Fruit fly (Drosophila melanogaster) whole organism, embryonic: ENCODE results near the gene EloB.

ENCODE experiments used
- CG10462 ChIP-seq: fragments of 200-800 bp; sonication (Bioruptor generic); optimal IDR thresholded peaks from 2 replicates; lab custom pipeline; 2016; ENCODE audit warnings: missing biosample characterization, missing genetic modification characterization
- CG12071 ChIP-seq: fragments of 200-800 bp; sonication (Bioruptor generic); optimal IDR thresholded peaks from 3 replicates; lab custom pipeline; 2018; ENCODE audit warnings: missing biosample characterization, mild to moderate bottlenecking, missing genetic modification characterization
- CG13287 ChIP-seq: fragments of 200-800 bp; sonication (Bioruptor generic); IDR thresholded peaks from 2 replicates; pipeline ENCODE4 v1.3.6; 2022; ENCODE audit warnings: missing biosample characterization, missing genetic modification characterization; ENCODE audit not compliant: partially characterized antibody
- CG13894 ChIP-seq: fragments of 200-800 bp; sonication (Bioruptor generic); optimal IDR thresholded peaks from 3 replicates; lab custom pipeline; 2018; ENCODE audit warnings: missing biosample characterization, mild to moderate bottlenecking, missing genetic modification characterization, moderate library complexity
- CG15073 ChIP-seq: fragments of 200-800 bp; sonication (Bioruptor generic); optimal IDR thresholded peaks from 2 replicates; lab custom pipeline; 2016; ENCODE audit warnings: missing biosample characterization, missing genetic modification characterization
- CG15269 ChIP-seq: fragments of 200-800 bp; sonication (Bioruptor generic); optimal IDR thresholded peaks from 2 replicates; lab custom pipeline; 2018; ENCODE audit warnings: missing biosample characterization, mild to moderate bottlenecking, missing genetic modification characterization, moderate library complexity
- CG17912 ChIP-seq: fragments of 200-800 bp; sonication (Bioruptor generic); optimal IDR thresholded peaks from 2 replicates; lab custom pipeline; 2018; ENCODE audit warnings: missing biosample characterization, mild to moderate bottlenecking, missing genetic modification characterization
- CG18262 ChIP-seq: fragments of 200-800 bp; optimal IDR thresholded peaks from 3 replicates; lab custom pipeline; 2019; ENCODE audit warnings: missing biosample characterization, mild to moderate bottlenecking, missing genetic modification characterization, moderate library complexity
- CG2120 ChIP-seq: fragments of 200-800 bp; sonication (Bioruptor generic); optimal IDR thresholded peaks from 3 replicates; lab custom pipeline; 2016; ENCODE audit warnings: missing biosample characterization, missing genetic modification characterization
- CG2678 ChIP-seq: fragments of 200-800 bp; sonication (Bioruptor generic); optimal IDR thresholded peaks from 3 replicates; lab custom pipeline; 2019; ENCODE audit warnings: missing biosample characterization, mild to moderate bottlenecking, missing genetic modification characterization, moderate library complexity
- CG2712 ChIP-seq: fragments of 200-800 bp; optimal IDR thresholded peaks from 3 replicates; lab custom pipeline; 2019; ENCODE audit warnings: missing biosample characterization, mild to moderate bottlenecking, missing genetic modification characterization, moderate library complexity
- CG30403 ChIP-seq: fragments of 200-800 bp; sonication (Bioruptor generic); optimal IDR thresholded peaks from 3 replicates; lab custom pipeline; 2016; ENCODE audit warnings: missing biosample characterization, missing genetic modification characterization
- CG34376 ChIP-seq: fragments of 200-800 bp; sonication (Bioruptor generic); optimal IDR thresholded peaks from 2 replicates; lab custom pipeline; 2018; ENCODE audit warnings: missing biosample characterization, mild to moderate bottlenecking, missing genetic modification characterization
- CG4328 ChIP-seq: fragments of 200-800 bp; sonication (Bioruptor generic); optimal IDR thresholded peaks from 3 replicates; lab custom pipeline; 2017; ENCODE audit warnings: missing biosample characterization, missing genetic modification reagents, missing genetic modification characterization
- CG4820 ChIP-seq: fragments of 200-800 bp; sonication (Bioruptor generic); optimal IDR thresholded peaks from 3 replicates; lab custom pipeline; 2016; ENCODE audit warnings: missing biosample characterization, missing genetic modification characterization
- CG6683 ChIP-seq: fragments of 200-800 bp; sonication (Bioruptor generic); optimal IDR thresholded peaks from 2 replicates; lab custom pipeline; 2017; ENCODE audit warnings: missing biosample characterization, mild to moderate bottlenecking, missing genetic modification characterization, missing genetic modification reagents
- CG6791 ChIP-seq: fragments of 200-800 bp; sonication (Bioruptor generic); IDR thresholded peaks from 3 replicates; pipeline ENCODE4 v1.3.6; 2022; ENCODE audit warnings: missing biosample characterization, missing genetic modification characterization; ENCODE audit not compliant: partially characterized antibody
- CG7928 ChIP-seq: fragments of 200-800 bp; sonication (Bioruptor generic); optimal IDR thresholded peaks from 2 replicates; lab custom pipeline; 2017; ENCODE audit warnings: missing biosample characterization, mild to moderate bottlenecking, missing genetic modification characterization
- CTCF ChIP-seq: fragments of 200-800 bp; sonication (Bioruptor generic); optimal IDR thresholded peaks from 2 replicates; lab custom pipeline; 2017; ENCODE audit warnings: missing biosample characterization, mild to moderate bottlenecking, missing genetic modification characterization, moderate library complexity
- CoRest ChIP-seq: fragments of 200-800 bp; sonication (Bioruptor generic); optimal IDR thresholded peaks from 3 replicates; lab custom pipeline; 2018; ENCODE audit warnings: missing biosample characterization, mild to moderate bottlenecking, missing genetic modification characterization, moderate library complexity
- Doc3 ChIP-seq: fragments of 200-800 bp; sonication (Bioruptor generic); IDR thresholded peaks from 3 replicates; pipeline ENCODE4 v1.3.6; 2022; ENCODE audit warnings: missing biosample characterization, missing genetic modification characterization; ENCODE audit not compliant: partially characterized antibody
- H2.0 ChIP-seq: fragments of 200-800 bp; sonication (Bioruptor generic); IDR thresholded peaks from 2 replicates; pipeline ENCODE4 v1.3.6; 2022; ENCODE audit warnings: missing biosample characterization, missing genetic modification characterization
- HLH54F ChIP-seq: fragments of 200-800 bp; sonication (Bioruptor generic); optimal IDR thresholded peaks from 3 replicates; lab custom pipeline; 2016; ENCODE audit warnings: missing biosample characterization, missing genetic modification characterization
- Hey ChIP-seq: fragments of 200-800 bp; sonication (Bioruptor generic); optimal IDR thresholded peaks from 3 replicates; lab custom pipeline; 2018; ENCODE audit warnings: missing biosample characterization, mild to moderate bottlenecking, missing genetic modification characterization
- Hr3 ChIP-seq: fragments of 200-800 bp; sonication (Bioruptor generic); optimal IDR thresholded peaks from 3 replicates; lab custom pipeline; 2016; ENCODE audit warnings: missing biosample characterization, missing genetic modification characterization
- Hr78 ChIP-seq, 2 experiments: fragments of 200-800 bp in 1 of 2; fragments of >200 bp in 1 of 2; sonication (Bioruptor generic) in 1 of 2; optimal IDR thresholded peaks; 2 replicates each; lab custom pipeline; 2017 to 2019; ENCODE audit warnings: missing biosample characterization in 2 of 2, missing genetic modification characterization in 2 of 2, mild to moderate bottlenecking in 1 of 2, moderate library complexity in 1 of 2
- Lhr ChIP-seq: fragments of 200-800 bp; sonication (Bioruptor generic); optimal IDR thresholded peaks from 3 replicates; lab custom pipeline; 2017; ENCODE audit warnings: mild to moderate bottlenecking, missing biosample characterization, missing genetic modification reagents, missing genetic modification characterization
- Lpt ChIP-seq: fragments of >200 bp; optimal IDR thresholded peaks from 2 replicates; lab custom pipeline; 2018; ENCODE audit warnings: missing biosample characterization, missing genetic modification characterization
- MBD-R2 ChIP-seq: fragments of 200-800 bp; sonication (Bioruptor generic); IDR thresholded peaks from 2 replicates; pipeline ENCODE4 v1.3.6; 2022; ENCODE audit warnings: missing biosample characterization, missing genetic modification characterization
- Med ChIP-seq: fragments of 200-800 bp; sonication (Bioruptor generic); peaks from one replicate; lab custom pipeline; 2016; ENCODE audit warnings: missing biosample characterization, missing genetic modification characterization, mild to moderate bottlenecking, inconsistent platforms, moderate library complexity
- NC2α ChIP-seq: fragments of 200-800 bp; sonication (Bioruptor generic); optimal IDR thresholded peaks from 2 replicates; lab custom pipeline; 2016; ENCODE audit warnings: missing biosample characterization, missing genetic modification characterization
- Rfx ChIP-seq: fragments of 200-800 bp; sonication (Bioruptor generic); IDR thresholded peaks from 2 replicates; pipeline ENCODE4 v1.3.6; 2022; ENCODE audit warnings: missing biosample characterization, missing genetic modification characterization
- Rx ChIP-seq: fragments of 200-800 bp; sonication (Bioruptor generic); IDR thresholded peaks from 2 replicates; pipeline ENCODE4 v1.3.6; 2022; ENCODE audit warnings: missing biosample characterization, missing genetic modification characterization
- YL-1 ChIP-seq: fragments of 200-800 bp; sonication (Bioruptor generic); optimal IDR thresholded peaks from 3 replicates; lab custom pipeline; 2017; ENCODE audit warnings: missing biosample characterization, mild to moderate bottlenecking, missing genetic modification characterization
- abd-A ChIP-seq: fragments of 200-800 bp; sonication (Bioruptor generic); optimal IDR thresholded peaks from 3 replicates; lab custom pipeline; 2019; ENCODE audit warnings: missing biosample characterization, mild to moderate bottlenecking, missing genetic modification characterization, moderate library complexity
- amos ChIP-seq: fragments of 200-800 bp; sonication (Bioruptor generic); IDR thresholded peaks from 2 replicates; pipeline ENCODE4 v1.3.6; 2022; ENCODE audit warnings: missing biosample characterization, missing genetic modification characterization; ENCODE audit not compliant: partially characterized antibody
- bbx ChIP-seq: fragments of 200-800 bp; sonication (Bioruptor generic); IDR thresholded peaks from 2 replicates; pipeline ENCODE4 v1.3.6; 2022; ENCODE audit warnings: missing biosample characterization, missing genetic modification characterization; ENCODE audit not compliant: partially characterized antibody
- da ChIP-seq: fragments of 200-800 bp; sonication (Bioruptor generic); optimal IDR thresholded peaks from 2 replicates; lab custom pipeline; 2016; ENCODE audit warnings: missing biosample characterization, missing genetic modification characterization
- ems ChIP-seq: fragments of 200-800 bp; sonication (Bioruptor generic); optimal IDR thresholded peaks from 3 replicates; lab custom pipeline; 2016; ENCODE audit warnings: missing biosample characterization, missing genetic modification characterization
- gce ChIP-seq: fragments of 200-800 bp; sonication (Bioruptor generic); IDR thresholded peaks from 3 replicates; pipeline ENCODE4 v1.3.6; 2022; ENCODE audit warnings: missing biosample characterization, missing genetic modification characterization
- gro ChIP-seq: fragments of 200-800 bp; sonication (Bioruptor generic); optimal IDR thresholded peaks from 2 replicates; lab custom pipeline; 2016; ENCODE audit warnings: missing biosample characterization, missing genetic modification characterization
- hkb ChIP-seq, 2 experiments: fragments of 200-800 bp in 1 of 2; fragments of >200 bp in 1 of 2; sonication (Bioruptor generic) in 1 of 2; IDR thresholded peaks in 1 of 2; optimal IDR thresholded peaks in 1 of 2; 2 replicates each; pipeline versions ENCODE4 v1.3.6 to Lab custom; 2017 to 2022; ENCODE audit warnings: missing biosample characterization in 1 of 2, missing genetic modification characterization in 1 of 2
- lola ChIP-seq, 3 experiments: fragments of >200 bp in 2 of 3; fragments of 200-800 bp in 1 of 3; sonication (Bioruptor generic) in 1 of 3; optimal IDR thresholded peaks; 2 replicates each; lab custom pipeline; 2017 to 2019; ENCODE audit warnings: missing biosample characterization in 3 of 3, missing genetic modification characterization in 3 of 3, mild to moderate bottlenecking in 1 of 3, moderate library complexity in 1 of 3
- ranshi ChIP-seq: fragments of 200-800 bp; sonication (Bioruptor generic); IDR thresholded peaks from 2 replicates; pipeline ENCODE4 v1.3.6; 2022; ENCODE audit warnings: missing biosample characterization, missing genetic modification characterization
- shn ChIP-seq: fragments of 200-800 bp; sonication (Bioruptor generic); optimal IDR thresholded peaks from 3 replicates; lab custom pipeline; 2016; ENCODE audit warnings: missing biosample characterization, missing genetic modification characterization
- sisA ChIP-seq: fragments of 200-800 bp; sonication (Bioruptor generic); IDR thresholded peaks from 2 replicates; pipeline ENCODE4 v1.3.6; 2022; ENCODE audit warnings: missing biosample characterization, missing genetic modification characterization
- tx ChIP-seq: fragments of 200-800 bp; sonication (Bioruptor generic); optimal IDR thresholded peaks from 2 replicates; lab custom pipeline; 2016; ENCODE audit warnings: missing biosample characterization, missing genetic modification characterization
- z ChIP-seq: fragments of 200-800 bp; sonication (Bioruptor generic); IDR thresholded peaks from 3 replicates; pipeline ENCODE4 v1.3.6; 2022; ENCODE audit warnings: missing biosample characterization, missing genetic modification characterization

EloB gene

DNA sequence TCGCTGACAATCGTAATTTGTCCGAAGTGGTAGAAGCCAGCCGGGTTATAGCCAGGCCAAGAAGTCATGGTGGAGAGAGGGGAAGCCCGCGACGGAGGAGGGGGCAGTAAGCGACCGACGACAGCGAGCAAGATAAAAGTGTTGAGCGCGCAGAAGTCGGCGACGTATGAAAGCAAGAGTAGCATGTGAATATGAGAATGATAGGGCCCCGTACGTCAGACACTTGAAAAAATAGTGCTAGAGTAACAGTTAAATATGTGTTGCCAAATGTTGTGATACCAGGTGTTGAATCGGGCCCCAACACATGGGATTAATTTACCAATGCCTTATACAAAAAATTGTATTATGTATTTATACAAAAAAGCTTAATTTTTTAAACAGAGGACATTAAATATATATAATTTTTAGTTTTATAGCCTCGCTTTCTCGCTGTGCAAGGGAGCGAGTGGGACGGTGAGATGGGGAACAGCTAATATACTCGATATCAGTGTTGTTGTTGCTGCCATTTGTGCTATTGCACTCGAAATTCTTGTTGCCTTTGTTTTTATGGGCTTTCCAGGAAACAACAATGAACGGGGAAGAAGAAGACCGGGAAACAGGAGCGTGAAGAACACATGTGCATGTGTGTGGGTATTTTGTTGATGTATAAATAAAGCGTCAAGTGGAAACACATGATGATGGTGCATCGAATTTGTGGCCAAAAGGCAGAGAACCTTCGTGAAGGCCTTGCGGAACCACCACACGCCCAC, 29.6 kb downstream of the EloB start (continued):
- peak; percentile 65 for TF ChIP-seq CG10462 (GFP tag; lab: Kevin White, UChicago)
- peak; percentile 24 for TF ChIP-seq gro (GFP tag; lab: Kevin White, UChicago)
- peak; percentile 96 for TF ChIP-seq Hey (tag; lab: Kevin White, UChicago)
- TF ChIP-seq CG2120 (GFP tag; lab: Kevin White, UChicago): peak; percentile 83
- TF ChIP-seq CG34376 (GFP tag; lab: Kevin White, UChicago): peak; percentile 69
- peak; percentile 66 for TF ChIP-seq CG6683 (GFP tag; lab: Kevin White, UChicago)
- peak; percentile 27 for TF ChIP-seq CG7928 (GFP tag; lab: Kevin White, UChicago)
- TF ChIP-seq Rfx (GFP tag; lab: Robert Waterston, UW): peak; percentile 89
- 0 out of 3 replicates have a peak, but pooled peaks have one; percentile 20 for TF ChIP-seq gce (GFP tag; lab: Robert Waterston, UW)
- TF ChIP-seq sisA (GFP tag; lab: Robert Waterston, UW): peak; percentile 85
- 0 out of 3 replicates have a peak, but pooled peaks have one; percentile 4 for TF ChIP-seq z (GFP tag; lab: Robert Waterston, UW)
- TF ChIP-seq da (GFP tag; lab: Kevin White, UChicago): no peak
- TF ChIP-seq NC2α (GFP tag; lab: Kevin White, UChicago): no peak
- TF ChIP-seq lola (GFP tag; optimal IDR thresholded peaks at IDR 0.05; lab: Kevin White, UChicago): peak in 1 of 3 experiments; percentile 82
- peak; percentile 72; the same call in 1 of the 2 replicates for TF ChIP-seq H2.0 (GFP tag; lab: Robert Waterston, UW)
- 0 out of 3 replicates have a peak, but pooled peaks have one; percentile 5 for TF ChIP-seq CG6791
- no peak for TF ChIP-seq CG17912 (GFP tag; lab: Kevin White, UChicago)
- TF ChIP-seq CG15073 (GFP tag; lab: Kevin White, UChicago): no peak
- peak; percentile 92 for TF ChIP-seq CG15269 (tag; lab: Kevin White, UChicago)
- peak; percentile 93 for TF ChIP-seq CG2678
- peak; percentile 63 for TF ChIP-seq ems (GFP tag; lab: Kevin White, UChicago)
- TF ChIP-seq Med (GFP tag; lab: Kevin White, UChicago): peak; percentile 84
- TF ChIP-seq CG18262 (tag; lab: Kevin White, UChicago): peak; percentile 91
- peak in 1 of 2 experiments; percentile 58 for TF ChIP-seq Hr78 (GFP tag; optimal IDR thresholded peaks at IDR 0.05; lab: Kevin White, UChicago)
- peak; percentile 93 for TF ChIP-seq CG2712 (tag; lab: Kevin White, UChicago)
- TF ChIP-seq CG4820 (GFP tag; lab: Kevin White, UChicago): peak; percentile 86
- TF ChIP-seq CG13287 (GFP tag; lab: Robert Waterston, UW): no peak; the same call in 1 of the 2 replicates
- peak; percentile 65 for TF ChIP-seq Lhr (GFP tag; lab: Kevin White, UChicago)
- TF ChIP-seq CG4328: peak; percentile 73
- TF ChIP-seq hkb (optimal IDR thresholded peaks at IDR 0.05; lab: Kevin White, UChicago): no peak
- TF ChIP-seq hkb (GFP tag; IDR thresholded peaks at IDR 0.05; lab: Robert Waterston, UW): peak; percentile 85
- no peak for TF ChIP-seq Doc3 (GFP tag; lab: Robert Waterston, UW)
- TF ChIP-seq MBD-R2 (GFP tag; lab: Robert Waterston, UW): peak; percentile 62
- peak; percentile 66 for TF ChIP-seq CG12071 (GFP tag; lab: Kevin White, UChicago)
- peak; percentile 83 for TF ChIP-seq Hr3 (GFP tag; lab: Kevin White, UChicago)
- no peak for TF ChIP-seq tx (GFP tag; lab: Kevin White, UChicago)
- no peak for TF ChIP-seq bbx (GFP tag; lab: Robert Waterston, UW)
- TF ChIP-seq Rx (GFP tag; lab: Robert Waterston, UW): peak; percentile 73
- TF ChIP-seq shn: peak; percentile 21
- peak; percentile 84 for TF ChIP-seq ranshi (GFP tag; lab: Robert Waterston, UW)
- TF ChIP-seq CG13894 (tag; lab: Kevin White, UChicago): peak; percentile 82
- peak; percentile 81 for TF ChIP-seq CG30403 (GFP tag; lab: Kevin White, UChicago)
- peak; percentile 43 for TF ChIP-seq HLH54F (GFP tag; lab: Kevin White, UChicago)
- TF ChIP-seq CoRest: peak; percentile 90
- no peak for TF ChIP-seq abd-A (tag; lab: Kevin White, UChicago)
- TF ChIP-seq CTCF: no peak
- TF ChIP-seq YL-1 (GFP tag; lab: Kevin White, UChicago): no peak
- TF ChIP-seq Lpt: no peak
- peak; percentile 32; the same call in 1 of the 2 replicates for TF ChIP-seq amos (GFP tag; lab: Robert Waterston, UW)
